Fruit fly (Drosophila melanogaster): ENCODE results near the gene CG31848.

CG31848 gene

dm6 chr2L:13291066-13291434 lies 25.4 kb upstream of the CG31848 start (continued):
- TF ChIP-seq dac (GFP tag; optimal IDR thresholded peaks at IDR 0.05): no peak
- no peak for TF ChIP-seq CG1621 (tag; optimal IDR thresholded peaks at IDR 0.05)
- no peak for TF ChIP-seq CG11294 (GFP tag; IDR thresholded peaks at IDR 0.05)
- no peak for TF ChIP-seq CG10669 (GFP tag; optimal IDR thresholded peaks at IDR 0.05)
- no peak for TF ChIP-seq CG31627 (GFP tag; optimal IDR thresholded peaks at IDR 0.05)

- TF ChIP-seq CG6792 (GFP tag; optimal IDR thresholded peaks at IDR 0.05): peak; percentile 37
- TF ChIP-seq Eip93F (GFP tag; optimal IDR thresholded peaks at IDR 0.05): no peak
- peak; percentile 56 for TF ChIP-seq net (GFP tag; optimal IDR thresholded peaks at IDR 0.05)
- TF ChIP-seq CG10669 (GFP tag; optimal IDR thresholded peaks at IDR 0.05): peak; percentile 27
- TF ChIP-seq CG6854 (GFP tag; optimal IDR thresholded peaks at IDR 0.05): peak; percentile 61
- TF ChIP-seq CG11294 (GFP tag; IDR thresholded peaks at IDR 0.05): no peak
- peak; percentile 11 for TF ChIP-seq CG15336 (GFP tag; IDR thresholded peaks at IDR 0.05)
- TF ChIP-seq Eip78C (GFP tag): peak; percentile 51
- no peak for TF ChIP-seq CG8119 (GFP tag; IDR thresholded peaks at IDR 0.05)
- no peak for TF ChIP-seq Sox15 (GFP tag; optimal IDR thresholded peaks at IDR 0.05)
- TF ChIP-seq vri (GFP tag; optimal IDR thresholded peaks at IDR 0.05): peak; percentile 54
- TF ChIP-seq fkh (GFP tag; optimal IDR thresholded peaks at IDR 0.05): peak; percentile 97
- peak; percentile 8 for TF ChIP-seq OdsH (GFP tag; optimal IDR thresholded peaks at IDR 0.05)
- peak; percentile 7 for TF ChIP-seq CG6808 (GFP tag; optimal IDR thresholded peaks at IDR 0.05)
- no peak for TF ChIP-seq Hr39 (GFP tag; optimal IDR thresholded peaks at IDR 0.05)
- peak; percentile 35 for TF ChIP-seq achi (GFP tag; optimal IDR thresholded peaks at IDR 0.05)
- TF ChIP-seq CG6163 (GFP tag; IDR thresholded peaks at IDR 0.05): peak; percentile 67; the same call in 2 of the 3 replicates
- TF ChIP-seq eg (GFP tag; IDR thresholded peaks at IDR 0.05): peak; percentile 62; the same call in 2 of the 3 replicates
- peak; percentile 38 for TF ChIP-seq Sox102F (GFP tag; optimal IDR thresholded peaks at IDR 0.05)
- TF ChIP-seq ss (GFP tag; optimal IDR thresholded peaks at IDR 0.05): peak in 1 of 2 experiments; percentile 75
- TF ChIP-seq CG7368 (GFP tag; optimal IDR thresholded peaks at IDR 0.05): peak; percentile 19
- no peak for TF ChIP-seq CG31627 (GFP tag; optimal IDR thresholded peaks at IDR 0.05)
- no peak for TF ChIP-seq Gug (GFP tag; IDR thresholded peaks at IDR 0.05)
- peak; percentile 20 for TF ChIP-seq CG32006 (GFP tag; optimal IDR thresholded peaks at IDR 0.05)
- peak; percentile 58 for TF ChIP-seq CG8632 (GFP tag; optimal IDR thresholded peaks at IDR 0.05)
- TF ChIP-seq Smox (GFP tag; optimal IDR thresholded peaks at IDR 0.05): peak; percentile 30
- peak; percentile 38 for TF ChIP-seq Met (GFP tag; optimal IDR thresholded peaks at IDR 0.05)
- TF ChIP-seq CG9139 (GFP tag; optimal IDR thresholded peaks at IDR 0.05): peak; percentile 55
- peak; percentile 55 for TF ChIP-seq CG34406 (GFP tag; optimal IDR thresholded peaks at IDR 0.05)
- TF ChIP-seq spab (GFP tag; optimal IDR thresholded peaks at IDR 0.05): peak; percentile 34
- TF ChIP-seq dac (GFP tag; optimal IDR thresholded peaks at IDR 0.05): no peak
- peak; percentile 22 for TF ChIP-seq Lpt (GFP tag; optimal IDR thresholded peaks at IDR 0.05)
- TF ChIP-seq Blimp-1 (GFP tag; optimal IDR thresholded peaks at IDR 0.05): peak; percentile 84
Measured at dm6 chr2L:13290276-13291065, 24.8 kb upstream of the CG31848 start.

- peak; percentile 43 for TF ChIP-seq OdsH (GFP tag; optimal IDR thresholded peaks at IDR 0.05)
- peak; percentile 28 for TF ChIP-seq Hr39 (GFP tag; optimal IDR thresholded peaks at IDR 0.05)
- no peak for TF ChIP-seq salr (GFP tag; optimal IDR thresholded peaks at IDR 0.05)
- TF ChIP-seq CG32006 (GFP tag; optimal IDR thresholded peaks at IDR 0.05): no peak
- no peak for TF ChIP-seq CG10669 (GFP tag; optimal IDR thresholded peaks at IDR 0.05)
- TF ChIP-seq CG8119 (GFP tag; IDR thresholded peaks at IDR 0.05): no peak
- TF ChIP-seq lz (GFP tag; optimal IDR thresholded peaks at IDR 0.05): peak; percentile 22
- TF ChIP-seq CG7368 (GFP tag; optimal IDR thresholded peaks at IDR 0.05): no peak
- TF ChIP-seq dac (GFP tag; optimal IDR thresholded peaks at IDR 0.05): no peak
- TF ChIP-seq Eip93F (GFP tag; optimal IDR thresholded peaks at IDR 0.05): peak; percentile 5
- peak; percentile 51 for TF ChIP-seq topi (GFP tag; optimal IDR thresholded peaks at IDR 0.05)
- TF ChIP-seq CG9139 (GFP tag; optimal IDR thresholded peaks at IDR 0.05): no peak
- no peak for TF ChIP-seq spab (GFP tag; optimal IDR thresholded peaks at IDR 0.05)
- TF ChIP-seq CG15336 (GFP tag; IDR thresholded peaks at IDR 0.05): no peak
- TF ChIP-seq CG4318 (GFP tag; optimal IDR thresholded peaks at IDR 0.05): no peak
- TF ChIP-seq Hr4 (GFP tag; optimal IDR thresholded peaks at IDR 0.05): no peak
- no peak for TF ChIP-seq Gug (GFP tag; IDR thresholded peaks at IDR 0.05)
- no peak for TF ChIP-seq Ets21C (GFP tag; optimal IDR thresholded peaks at IDR 0.05)
- no peak for TF ChIP-seq dsx (GFP tag; optimal IDR thresholded peaks at IDR 0.05; ENCODE audit: poor library complexity, severe bottlenecking)
- no peak for TF ChIP-seq CG6792 (GFP tag; optimal IDR thresholded peaks at IDR 0.05)
- no peak for TF ChIP-seq Lpt (GFP tag; optimal IDR thresholded peaks at IDR 0.05)
- TF ChIP-seq svp (GFP tag): no peak
- TF ChIP-seq fkh (GFP tag; optimal IDR thresholded peaks at IDR 0.05): no peak
- no peak for TF ChIP-seq CG6854 (GFP tag; optimal IDR thresholded peaks at IDR 0.05)
- TF ChIP-seq acj6 (GFP tag; optimal IDR thresholded peaks at IDR 0.05): peak; percentile 15
- TF ChIP-seq esn (GFP tag; optimal IDR thresholded peaks at IDR 0.05): peak; percentile 44
- peak; percentile 25 for TF ChIP-seq pdm3 (GFP tag; optimal IDR thresholded peaks at IDR 0.05)
- TF ChIP-seq CG11294 (GFP tag; IDR thresholded peaks at IDR 0.05): no peak
Measured at dm6 chr2L:13289689-13290088, 24.0 kb upstream of the CG31848 start, which contains the start of gene CG31729. CG31729 (plus strand) TSS chr2L:13289997.
